Worm (Caenorhabditis elegans) whole organism, L4 larva: ENCODE data around the gene spp-28.
A peak's percentile ranks its signal among the peaks of the same experiment; 100 is the strongest.

ENCODE experiments used
- Y48G9A.11 ChIP-seq: fragments of 200-800 bp; sonication (Bioruptor generic); IDR thresholded peaks from 2 replicates; pipeline ENCODE4 v1.3.6; 2022; ENCODE audit warnings: missing genetic modification reagents, missing genetic modification characterization, missing compliant biosample characterization
- Y75B8A.6 ChIP-seq: fragments of 200-800 bp; sonication (Bioruptor generic); IDR thresholded peaks from 2 replicates; pipeline ENCODE4 v1.3.6; 2022; ENCODE audit warnings: missing genetic modification reagents, missing genetic modification characterization, missing compliant biosample characterization
- ceh-28 ChIP-seq: fragments of 150-350 bp; optimal IDR thresholded peaks from 2 replicates; lab custom pipeline; 2014; ENCODE audit warnings: missing biosample characterization, missing genetic modification reagents, missing genetic modification characterization
- ceh-32 ChIP-seq: sonication (generic microtip); optimal IDR thresholded peaks from 2 replicates; lab custom pipeline; 2016; ENCODE audit warnings: mild to moderate bottlenecking, missing genetic modification characterization, missing compliant biosample characterization; ENCODE audit not compliant: poor library complexity
- ceh-44 ChIP-seq: fragments of 200-800 bp; sonication (Bioruptor generic); IDR thresholded peaks from 2 replicates; pipeline ENCODE4 v1.3.6; 2022; ENCODE audit warnings: missing genetic modification reagents, missing genetic modification characterization, missing compliant biosample characterization
- daf-16 ChIP-seq, 3 experiments: sonication (generic microtip); optimal IDR thresholded peaks; 2 replicates each; lab custom pipeline; 2016 to 2017; ENCODE audit warnings: missing genetic modification characterization in 3 of 3, missing genetic modification reagents in 3 of 3, mild to moderate bottlenecking in 2 of 3, missing compliant biosample characterization in 2 of 3, missing biosample characterization in 1 of 3, moderate library complexity in 1 of 3
- dmd-8 ChIP-seq: fragments of 200-800 bp; sonication (Bioruptor generic); IDR thresholded peaks from 2 replicates; pipeline ENCODE4 v1.3.6; 2022; ENCODE audit warnings: missing genetic modification characterization, missing compliant biosample characterization
- dpl-1 ChIP-seq: fragments of 150-350 bp; optimal IDR thresholded peaks from 2 replicates; lab custom pipeline; 2014; ENCODE audit warnings: missing biosample characterization, missing genetic modification reagents, missing genetic modification characterization
- egl-43 ChIP-seq: fragments of 200-800 bp; sonication (Bioruptor generic); IDR thresholded peaks from 2 replicates; pipeline ENCODE4 v1.3.6; 2022; ENCODE audit warnings: missing genetic modification reagents, missing genetic modification characterization, missing compliant biosample characterization
- gei-8 ChIP-seq: fragments of 200-800 bp; sonication (Bioruptor generic); optimal IDR thresholded peaks from 2 replicates; lab custom pipeline; 2018; ENCODE audit warnings: mild to moderate bottlenecking, missing genetic modification characterization, missing compliant biosample characterization
- hlh-11 ChIP-seq: fragments of 200-800 bp; sonication (Bioruptor generic); optimal IDR thresholded peaks from 2 replicates; lab custom pipeline; 2018; ENCODE audit warnings: mild to moderate bottlenecking, missing genetic modification characterization, missing compliant biosample characterization
- hlh-30 ChIP-seq: sonication (generic microtip); optimal IDR thresholded peaks from 2 replicates; lab custom pipeline; 2017; ENCODE audit warnings: antibody characterized with exemption, mild to moderate bottlenecking, missing genetic modification characterization, missing compliant biosample characterization; ENCODE audit not compliant: insufficient read depth
- jun-1 ChIP-seq: fragments of 150-350 bp; optimal IDR thresholded peaks from 2 replicates; lab custom pipeline; 2014; ENCODE audit warnings: missing biosample characterization, missing genetic modification reagents, missing genetic modification characterization
- lim-7 ChIP-seq: fragments of 200-800 bp; sonication (Bioruptor generic); IDR thresholded peaks from 2 replicates; pipeline ENCODE4 v1.3.6; 2022; ENCODE audit warnings: missing genetic modification characterization, missing compliant biosample characterization
- lin-13 ChIP-seq: fragments of 150-350 bp; optimal IDR thresholded peaks from 2 replicates; lab custom pipeline; 2014; ENCODE audit warnings: missing biosample characterization, missing genetic modification reagents, missing genetic modification characterization
- lin-38 ChIP-seq: fragments of 200-800 bp; sonication (Bioruptor generic); IDR thresholded peaks from 2 replicates; pipeline ENCODE4 v1.3.6; 2022; ENCODE audit warnings: missing genetic modification reagents, missing genetic modification characterization, missing compliant biosample characterization
- mdt-29 ChIP-seq: fragments of 200-800 bp; sonication (Bioruptor generic); IDR thresholded peaks from 2 replicates; pipeline ENCODE4 v1.3.6; 2022; ENCODE audit warnings: missing genetic modification reagents, missing genetic modification characterization, missing compliant biosample characterization
- mes-2 ChIP-seq: sonication (generic microtip); optimal IDR thresholded peaks from 2 replicates; lab custom pipeline; 2016; ENCODE audit warnings: missing genotype, mild to moderate bottlenecking, missing genetic modification characterization, missing compliant biosample characterization; ENCODE audit not compliant: poor library complexity, severe bottlenecking
- nhr-11 ChIP-seq: fragments of 150-350 bp; optimal IDR thresholded peaks from 2 replicates; lab custom pipeline; 2014; ENCODE audit warnings: missing biosample characterization, missing genetic modification characterization
- nhr-28 ChIP-seq: fragments of 150-350 bp; optimal IDR thresholded peaks from 2 replicates; lab custom pipeline; 2014; ENCODE audit warnings: missing biosample characterization, missing genetic modification characterization
- pqm-1 ChIP-seq: sonication (generic microtip); optimal IDR thresholded peaks from 2 replicates; lab custom pipeline; 2017; ENCODE audit warnings: missing biosample characterization, missing genetic modification characterization
- set-16 ChIP-seq: fragments of 200-800 bp; sonication (Bioruptor generic); IDR thresholded peaks from 2 replicates; pipeline ENCODE4 v1.3.6; 2022; ENCODE audit warnings: missing genetic modification reagents, missing genetic modification characterization, missing compliant biosample characterization
- spr-1 ChIP-seq: sonication (generic microtip); optimal IDR thresholded peaks from 2 replicates; lab custom pipeline; 2016; ENCODE audit warnings: mild to moderate bottlenecking, missing genetic modification characterization, missing compliant biosample characterization
- tag-97 ChIP-seq: fragments of 200-800 bp; sonication (Bioruptor generic); IDR thresholded peaks from 2 replicates; pipeline ENCODE4 v1.3.6; 2022; ENCODE audit warnings: missing genetic modification characterization, missing compliant biosample characterization
- tra-1 ChIP-seq: fragments of 200-800 bp; sonication (Bioruptor generic); IDR thresholded peaks from 2 replicates; pipeline ENCODE4 v1.3.6; 2022; ENCODE audit warnings: missing genetic modification reagents, missing genetic modification characterization, missing compliant biosample characterization
- unc-39 ChIP-seq: sonication (generic microtip); optimal IDR thresholded peaks from 2 replicates; lab custom pipeline; 2017; ENCODE audit warnings: missing biosample characterization, missing genetic modification characterization
- vab-7 ChIP-seq: fragments of 200-800 bp; sonication (Bioruptor generic); IDR thresholded peaks from 2 replicates; pipeline ENCODE4 v1.3.6; 2022; ENCODE audit warnings: missing genetic modification reagents, missing genetic modification characterization, missing compliant biosample characterization
- zfp-3 ChIP-seq: fragments of 200-800 bp; sonication (Bioruptor generic); conservative IDR thresholded peaks from 2 replicates; pipeline ENCODE4 v1.3.6; 2022; ENCODE audit warnings: missing genetic modification reagents, missing genetic modification characterization, missing compliant biosample characterization
- zip-2 ChIP-seq: fragments of 150-350 bp; optimal IDR thresholded peaks from 2 replicates; lab custom pipeline; 2014; ENCODE audit warnings: missing biosample characterization, missing genetic modification characterization
- ztf-11 ChIP-seq: fragments of 150-350 bp; optimal IDR thresholded peaks from 2 replicates; lab custom pipeline; 2014; ENCODE audit warnings: missing biosample characterization, missing genetic modification characterization
- ztf-7 ChIP-seq: fragments of 150-350 bp; optimal IDR thresholded peaks from 2 replicates; lab custom pipeline; 2014; ENCODE audit warnings: missing biosample characterization, missing genetic modification characterization

spp-28 gene

ce11 chrIII:4191091-4191638 lies 1.0 kb upstream of the spp-28 start, which contains the start of gene dnj-16 (continued):
- TF ChIP-seq ztf-7 (tag; lab: Kevin White, UChicago), result no peak

ce11 chrIII:4189602-4190001 lies 539 bp downstream of the spp-28 start:
- TF ChIP-seq lim-7 (GFP tag; lab: Robert Waterston, UW) (no peak), hlh-11 (tag; lab: Kevin White, UChicago) (peak; percentile 6), nhr-28 (peak; percentile 0)

- peak; percentile 17 for TF ChIP-seq hlh-11 (tag; lab: Kevin White, UChicago)
- no peak for TF ChIP-seq vab-7
- no peak for TF ChIP-seq daf-16 (GFP tag; optimal IDR thresholded peaks at IDR 0.05; lab: Kevin White, UChicago)
- no peak for TF ChIP-seq daf-16 (tag; optimal IDR thresholded peaks at IDR 0.05; lab: Kevin White, UChicago)
- no peak for TF ChIP-seq mdt-29 (GFP tag; lab: Robert Waterston, UW)
Measured at ce11 chrIII:4187845-4188244, 2.3 kb downstream of the spp-28 start, which contains the start of gene R74.2. Gene R74.2, plus strand, starts transcription at chrIII:4188160.

ce11 chrIII:4186751-4187309 lies 3.3 kb downstream of the spp-28 start, which contains the start of gene lars-1:
Gene lars-1, minus strand, starts transcription at chrIII:4186801.
- TF ChIP-seq lin-38 (GFP tag; lab: Robert Waterston, UW) (no peak), tra-1 (no peak), hlh-30 (tag; lab: Kevin White, UChicago) (no peak), Y75B8A.6 (GFP tag; lab: Robert Waterston, UW) (no peak), gei-8 (GFP tag; lab: Kevin White, UChicago) (no peak), ceh-28 (peak; percentile 60), unc-39 (no peak), jun-1 (tag; lab: Kevin White, UChicago) (no peak), spr-1 (tag; lab: Kevin White, UChicago) (no peak), set-16 (GFP tag; lab: Robert Waterston, UW) (no peak), lin-13 (GFP tag; lab: Kevin White, UChicago) (no peak), zfp-3 (GFP tag; lab: Robert Waterston, UW) (no peak), mes-2 (tag; lab: Kevin White, UChicago) (peak; percentile 68)

ce11 chrIII:4181338-4181737 lies 8.8 kb downstream of the spp-28 start, which contains the start of gene C16C10.1:
Gene C16C10.1, minus strand, starts transcription at chrIII:4181438.
- TF ChIP-seq nhr-11 (tag; lab: Kevin White, UChicago) (no peak), dmd-8 (GFP tag; lab: Robert Waterston, UW) (no peak), unc-39 (no peak), ztf-11 (tag; lab: Kevin White, UChicago) (no peak), zip-2 (tag; lab: Kevin White, UChicago) (no peak), pqm-1 (tag; lab: Kevin White, UChicago) (no peak), hlh-30 (tag; lab: Kevin White, UChicago) (no peak), Y48G9A.11 (GFP tag; lab: Robert Waterston, UW) (no peak), ceh-44 (GFP tag; lab: Robert Waterston, UW) (no peak), egl-43 (no peak), ceh-32 (tag; lab: Kevin White, UChicago) (no peak), dpl-1 (GFP tag; lab: Kevin White, UChicago) (no peak), tag-97 (GFP tag; lab: Robert Waterston, UW) (no peak)
